Worm (Caenorhabditis elegans): ENCODE results near the gene F53B3.3.

DNA sequence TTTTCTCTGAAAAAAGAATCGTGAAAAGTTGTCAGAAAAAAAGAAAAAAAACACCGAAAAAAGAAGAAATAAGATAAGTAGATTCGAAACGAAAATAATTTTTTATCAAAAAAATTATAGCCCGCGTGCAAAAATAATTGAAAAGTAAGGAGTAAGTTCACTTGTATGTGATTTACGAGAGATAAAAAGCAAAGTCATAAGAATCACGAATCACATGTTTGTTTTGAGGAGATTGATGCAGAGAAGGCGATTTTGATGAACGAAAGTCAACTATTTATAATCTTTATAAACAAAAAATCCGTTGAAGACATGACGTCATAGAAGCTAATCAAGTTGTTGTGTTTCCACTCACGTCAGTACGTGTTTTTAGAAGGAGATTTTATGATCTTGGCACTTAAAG lies 30.6 kb downstream of the F53B3.3 start, which contains the start of gene Y71H10B.1:
- TF ChIP-seq unc-62 (GFP tag; optimal IDR thresholded peaks at IDR 0.05), result no peak
- TF ChIP-seq lin-39 (tag; optimal IDR thresholded peaks at IDR 0.05), result no peak
- no peak for TF ChIP-seq pha-4 (tag; optimal IDR thresholded peaks at IDR 0.05)
